Fruit fly (Drosophila melanogaster): Measurements from ENCODE around the gene CycG.
A peak's percentile ranks its signal among the peaks of the same experiment; 100 is the strongest.

CycG gene

DNA sequence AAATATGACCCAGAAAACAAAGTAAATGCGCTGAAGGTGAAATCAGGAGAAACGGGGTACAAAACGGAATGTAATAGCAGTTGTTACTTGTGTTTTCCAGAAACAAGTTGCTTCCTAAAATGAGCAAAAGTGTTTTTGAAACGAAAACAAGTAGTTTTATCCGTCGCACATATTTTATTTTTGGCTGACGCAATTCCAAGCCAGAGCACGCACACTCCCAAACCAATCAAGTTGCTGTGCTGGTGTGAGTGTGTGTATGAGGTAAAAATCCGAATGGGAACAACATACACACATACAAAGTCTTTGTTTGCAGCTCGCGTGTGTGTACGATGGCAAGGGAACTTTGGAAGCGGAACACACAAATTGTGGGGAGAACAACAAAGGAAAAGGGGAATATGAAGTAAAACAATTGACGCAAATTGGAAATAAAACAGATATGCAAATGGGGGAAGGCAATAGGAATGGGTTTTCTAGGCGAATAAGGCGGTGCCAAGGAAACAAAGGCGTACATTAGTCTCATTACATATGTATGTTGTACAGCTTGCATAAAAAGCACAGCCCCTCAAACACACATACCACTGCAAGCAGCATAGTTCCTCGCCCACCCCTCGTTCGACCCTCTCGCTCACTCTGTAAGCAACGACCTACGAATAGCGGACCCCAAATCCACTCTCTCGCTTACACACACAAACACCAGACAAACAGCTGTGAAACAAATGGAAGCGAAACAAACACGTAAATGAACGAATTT lies 3.9 kb downstream of the CycG start:
- TF ChIP-seq psq (optimal IDR thresholded peaks at IDR 0.05) (peak; percentile 4), ttk (optimal IDR thresholded peaks at IDR 0.05) (no peak), insv (optimal IDR thresholded peaks at IDR 0.05) (no peak)

DNA sequence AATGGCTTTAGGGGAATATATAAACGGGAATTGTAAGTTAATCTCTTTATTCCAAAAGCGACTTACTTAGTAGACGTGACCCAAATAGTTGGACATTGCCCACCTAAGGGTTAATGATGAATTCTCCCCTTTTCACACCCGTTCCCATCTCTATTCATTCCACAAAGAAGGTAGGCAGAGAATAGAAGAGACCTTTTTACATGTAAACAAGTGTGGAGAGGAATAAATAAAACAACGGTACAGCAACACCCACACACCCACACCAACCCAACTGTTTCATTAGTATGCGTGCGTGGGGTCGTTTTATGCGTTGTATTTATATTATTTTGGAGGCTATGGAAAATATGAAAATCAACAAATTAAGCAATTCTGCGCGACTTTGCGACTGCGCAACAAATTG lies 4.4 kb downstream of the CycG start:
- TF ChIP-seq Myc (optimal IDR thresholded peaks at IDR 0.05) (no peak), ttk (optimal IDR thresholded peaks at IDR 0.05) (no peak), insv (optimal IDR thresholded peaks at IDR 0.05) (no peak), Sin3A (optimal IDR thresholded peaks at IDR 0.05) (no peak), psq (optimal IDR thresholded peaks at IDR 0.05) (no peak), h (optimal IDR thresholded peaks at IDR 0.05) (no peak)

DNA sequence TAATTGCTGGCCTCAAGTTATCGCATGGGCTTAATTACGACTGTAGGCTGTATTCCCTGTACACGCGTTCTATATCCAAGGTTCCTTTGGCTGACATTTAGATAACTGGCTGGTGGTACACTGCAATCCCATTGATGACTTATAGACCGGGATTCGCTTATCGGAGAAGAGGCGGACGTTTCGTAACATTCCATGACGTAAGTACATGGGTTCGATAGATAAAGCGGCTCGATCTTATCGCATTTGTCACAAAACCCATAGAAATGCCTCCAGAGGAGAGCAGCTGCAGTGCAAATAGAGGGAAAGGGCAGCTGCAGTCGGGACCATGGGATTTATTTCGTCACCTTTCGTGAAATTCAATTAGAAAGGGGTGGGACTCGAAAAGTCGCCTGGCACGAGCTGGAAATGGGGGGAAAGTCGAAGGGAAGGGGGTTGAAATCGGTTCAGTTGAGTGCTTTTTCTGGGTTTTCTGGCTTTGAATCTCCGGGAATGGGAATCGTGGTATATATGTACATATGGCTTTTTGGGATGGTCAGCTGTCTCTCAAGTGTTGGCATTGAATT lies 5.1 kb downstream of the CycG start:
- no peak for TF ChIP-seq ttk (optimal IDR thresholded peaks at IDR 0.05)
- no peak for TF ChIP-seq psq (optimal IDR thresholded peaks at IDR 0.05)
- no peak for TF ChIP-seq Myc (optimal IDR thresholded peaks at IDR 0.05)
- TF ChIP-seq insv (optimal IDR thresholded peaks at IDR 0.05): no peak
- TF ChIP-seq Sin3A (optimal IDR thresholded peaks at IDR 0.05): no peak
- no peak for TF ChIP-seq h (optimal IDR thresholded peaks at IDR 0.05)

DNA sequence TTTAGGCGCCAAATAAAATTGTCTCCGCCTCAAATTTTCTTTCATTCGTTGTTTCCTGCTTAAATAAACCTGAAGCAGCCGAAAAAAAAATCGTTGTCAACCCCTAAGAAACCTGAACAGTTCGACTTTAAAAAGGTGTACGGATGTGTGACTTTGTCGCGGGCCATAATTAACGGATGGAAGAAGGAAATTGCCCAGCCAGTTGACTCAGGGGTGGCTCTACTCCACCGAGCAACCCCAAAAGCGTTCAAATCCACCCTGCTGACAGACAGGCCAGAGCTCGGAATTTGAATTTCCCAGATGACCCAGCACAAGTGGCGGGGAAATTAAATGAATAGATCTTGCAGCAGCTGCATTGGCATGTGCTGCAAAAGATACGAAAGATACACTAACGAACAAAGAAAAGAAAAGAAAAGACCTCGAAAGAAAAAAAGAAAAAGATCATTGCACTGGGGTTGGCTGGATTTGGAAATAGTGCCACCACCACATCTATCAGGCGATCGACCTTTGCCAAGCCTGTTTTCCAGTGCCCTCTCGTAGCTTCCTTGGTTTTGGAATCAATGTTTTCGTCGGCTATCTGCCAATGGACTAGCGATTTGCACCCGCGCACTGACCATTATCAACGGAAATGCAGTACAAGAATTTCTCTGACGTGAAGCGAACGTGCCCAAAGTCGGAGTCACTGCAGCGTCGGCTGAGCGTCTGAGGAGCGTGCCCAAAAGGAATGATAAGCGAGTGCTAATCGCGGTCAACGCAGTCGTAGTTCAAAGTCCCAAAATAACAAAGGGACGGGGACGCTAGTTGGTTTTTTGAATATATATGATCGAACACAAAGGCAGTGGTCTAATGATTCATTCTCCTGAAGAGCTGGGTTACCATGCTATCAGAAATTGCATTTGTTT lies 6.0 kb downstream of the CycG start:
- TF ChIP-seq psq (optimal IDR thresholded peaks at IDR 0.05): no peak
- no peak for TF ChIP-seq Sin3A (optimal IDR thresholded peaks at IDR 0.05)
- no peak for TF ChIP-seq Myc (optimal IDR thresholded peaks at IDR 0.05)
- no peak for TF ChIP-seq h (optimal IDR thresholded peaks at IDR 0.05)
- no peak for TF ChIP-seq ttk (optimal IDR thresholded peaks at IDR 0.05)
- TF ChIP-seq insv (optimal IDR thresholded peaks at IDR 0.05): no peak

DNA sequence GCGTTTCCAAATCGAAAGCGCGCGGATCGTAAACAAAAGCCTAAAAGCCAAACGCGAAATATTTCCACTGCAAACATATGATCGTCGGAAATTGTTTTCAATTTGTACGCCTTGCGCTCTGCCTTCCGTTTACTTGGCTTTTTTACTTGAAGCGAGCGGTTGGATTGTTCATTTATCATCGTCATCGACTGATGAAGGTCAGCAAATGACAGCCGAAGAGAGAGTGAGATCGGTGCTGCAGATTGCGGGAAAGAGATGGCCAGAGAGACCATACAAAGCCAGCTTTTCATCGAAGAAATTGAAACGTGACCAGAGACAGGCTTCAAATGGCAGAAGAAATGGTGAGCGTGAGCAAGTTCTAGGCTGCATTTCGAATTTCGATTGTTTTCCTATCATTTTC lies 6.7 kb downstream of the CycG start:
- TF ChIP-seq Myc (optimal IDR thresholded peaks at IDR 0.05) (no peak), insv (optimal IDR thresholded peaks at IDR 0.05) (no peak)

DNA sequence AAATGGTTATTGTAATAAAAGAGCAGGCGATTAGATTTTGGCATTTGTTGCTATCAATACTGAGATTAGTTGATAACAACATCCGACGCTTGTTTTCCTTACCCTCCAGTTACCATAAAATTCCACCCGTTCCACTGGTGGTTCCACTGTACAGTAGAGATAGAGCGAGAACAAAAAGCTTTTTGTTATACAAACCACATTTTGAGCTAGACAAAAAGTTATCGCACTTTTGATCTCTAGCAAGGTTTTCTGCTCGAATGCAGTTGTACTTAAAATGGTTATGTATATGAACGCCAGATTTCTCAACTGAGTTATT lies 7.4 kb downstream of the CycG start:
- TF ChIP-seq insv (optimal IDR thresholded peaks at IDR 0.05) (no peak), Myc (optimal IDR thresholded peaks at IDR 0.05) (no peak), psq (optimal IDR thresholded peaks at IDR 0.05) (no peak), Sin3A (optimal IDR thresholded peaks at IDR 0.05) (no peak), ttk (optimal IDR thresholded peaks at IDR 0.05) (no peak), h (optimal IDR thresholded peaks at IDR 0.05) (no peak)

DNA sequence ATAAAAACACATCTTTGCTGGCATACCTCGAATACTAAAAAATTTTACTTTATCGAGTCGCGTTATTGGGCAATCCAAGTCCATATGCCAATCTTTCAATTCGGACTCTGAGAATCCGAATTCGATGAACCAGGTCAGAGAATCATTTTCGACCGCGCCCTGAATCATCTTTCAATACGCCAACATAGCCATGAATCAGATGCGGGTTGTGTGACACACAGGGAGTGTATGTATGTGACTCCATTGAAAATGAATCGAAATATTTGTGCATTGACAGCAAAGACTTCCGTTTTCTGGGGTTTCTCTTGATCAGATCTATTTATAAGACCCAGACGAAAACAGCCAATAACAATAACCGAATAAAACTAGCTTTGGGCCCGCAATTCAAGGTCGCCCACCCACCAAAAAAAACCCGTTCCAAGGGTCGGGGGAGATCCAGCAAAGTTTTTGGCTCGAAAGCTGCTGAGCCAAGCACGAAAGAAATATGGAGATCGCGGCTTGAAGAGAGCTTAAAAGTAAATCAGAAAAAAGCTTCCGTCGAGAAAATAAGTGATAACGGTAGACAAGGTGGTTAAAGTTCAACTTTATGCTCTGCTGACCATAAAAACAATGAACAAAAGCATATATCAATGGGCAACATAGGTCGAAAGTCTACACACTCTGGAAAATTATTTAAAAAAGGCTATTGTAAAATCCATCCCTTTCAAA lies 7.9 kb downstream of the CycG start:
- TF ChIP-seq Myc (optimal IDR thresholded peaks at IDR 0.05) (no peak), insv (optimal IDR thresholded peaks at IDR 0.05) (no peak), Sin3A (optimal IDR thresholded peaks at IDR 0.05) (no peak), h (optimal IDR thresholded peaks at IDR 0.05) (no peak), ttk (optimal IDR thresholded peaks at IDR 0.05) (no peak), psq (optimal IDR thresholded peaks at IDR 0.05) (no peak)

DNA sequence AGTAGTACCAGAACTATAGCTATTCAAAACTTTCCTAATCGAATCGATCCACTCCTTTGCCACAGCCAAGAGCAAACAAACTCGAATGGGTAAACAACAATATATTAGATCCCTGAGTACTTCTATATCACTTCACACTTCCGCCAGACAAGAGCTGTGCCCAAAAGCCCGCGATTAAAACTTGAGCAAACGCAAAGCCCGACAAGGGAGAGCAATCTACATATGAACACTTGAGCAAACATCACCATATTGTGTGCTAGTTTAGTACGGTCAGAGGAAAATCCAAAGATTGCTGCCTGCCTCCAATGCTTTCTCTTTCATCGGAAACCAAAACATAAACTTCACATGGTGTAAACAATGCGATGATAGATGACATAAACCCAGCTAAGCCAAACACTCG lies 8.8 kb downstream of the CycG start:
- TF ChIP-seq h (optimal IDR thresholded peaks at IDR 0.05): no peak
- TF ChIP-seq psq (optimal IDR thresholded peaks at IDR 0.05): no peak
- TF ChIP-seq Sin3A (optimal IDR thresholded peaks at IDR 0.05): no peak
- no peak for TF ChIP-seq Myc (optimal IDR thresholded peaks at IDR 0.05)
- no peak for TF ChIP-seq ttk (optimal IDR thresholded peaks at IDR 0.05)
- no peak for TF ChIP-seq insv (optimal IDR thresholded peaks at IDR 0.05)

DNA sequence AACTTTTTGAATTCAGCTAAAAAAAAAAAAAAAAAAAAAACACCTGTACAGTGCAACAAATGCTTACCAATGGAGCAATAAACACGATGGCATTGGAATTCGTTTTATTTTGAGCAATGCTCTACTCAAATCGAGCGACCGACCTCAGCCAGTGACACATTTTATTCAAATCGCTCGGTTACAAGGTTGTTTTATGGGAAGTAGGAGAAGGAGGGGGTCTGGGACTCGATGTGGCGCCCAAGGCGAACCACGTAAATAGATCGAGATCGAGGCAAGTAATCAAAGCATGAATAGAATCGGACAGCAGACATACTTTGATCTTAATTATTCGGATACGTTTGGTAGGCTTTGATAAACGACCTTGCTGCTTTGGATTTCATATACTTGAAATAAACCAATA lies 9.2 kb downstream of the CycG start:
- TF ChIP-seq Myc (optimal IDR thresholded peaks at IDR 0.05) (no peak), psq (optimal IDR thresholded peaks at IDR 0.05) (no peak), ttk (optimal IDR thresholded peaks at IDR 0.05) (no peak), Sin3A (optimal IDR thresholded peaks at IDR 0.05) (no peak), insv (optimal IDR thresholded peaks at IDR 0.05) (no peak), h (optimal IDR thresholded peaks at IDR 0.05) (no peak)

DNA sequence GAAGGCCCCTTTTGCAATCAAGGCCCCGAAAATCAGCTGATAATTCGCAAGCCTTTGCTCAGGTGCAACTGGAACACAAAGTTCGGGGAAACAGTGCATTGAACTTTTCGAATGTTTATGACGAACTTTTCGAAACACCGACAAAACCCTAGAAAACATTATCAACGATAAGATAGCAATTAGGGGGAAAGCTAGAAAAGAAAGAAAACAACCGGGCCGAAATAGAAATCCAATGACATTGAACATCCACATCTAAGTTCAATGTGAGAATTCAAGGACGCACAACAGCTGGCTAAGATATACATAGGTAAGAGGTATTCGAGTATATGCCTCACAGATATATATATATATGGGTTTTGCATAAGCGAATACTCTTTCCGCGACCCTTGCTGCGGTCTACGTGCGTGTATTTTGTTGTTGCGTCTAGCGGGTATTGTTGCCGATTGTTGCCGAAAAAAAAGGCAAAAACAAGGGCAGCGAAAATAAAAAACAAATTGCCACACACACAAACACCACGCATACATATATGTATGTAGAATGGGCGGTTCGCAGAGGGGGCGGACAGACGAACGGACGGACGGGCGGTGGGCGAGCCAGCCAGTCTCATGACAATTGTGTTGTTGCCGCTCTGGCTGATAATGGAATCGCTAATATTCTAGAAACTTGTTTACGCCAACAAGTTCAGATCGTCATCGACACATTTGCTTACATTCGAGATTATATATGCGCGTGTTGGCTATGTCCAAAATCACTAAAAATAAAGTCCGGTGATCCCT lies 12.7 kb downstream of the CycG start:
- TF ChIP-seq Sin3A (optimal IDR thresholded peaks at IDR 0.05) (no peak), ttk (optimal IDR thresholded peaks at IDR 0.05) (no peak), Myc (optimal IDR thresholded peaks at IDR 0.05) (no peak), psq (optimal IDR thresholded peaks at IDR 0.05) (no peak), insv (optimal IDR thresholded peaks at IDR 0.05) (no peak), h (optimal IDR thresholded peaks at IDR 0.05) (no peak)

DNA sequence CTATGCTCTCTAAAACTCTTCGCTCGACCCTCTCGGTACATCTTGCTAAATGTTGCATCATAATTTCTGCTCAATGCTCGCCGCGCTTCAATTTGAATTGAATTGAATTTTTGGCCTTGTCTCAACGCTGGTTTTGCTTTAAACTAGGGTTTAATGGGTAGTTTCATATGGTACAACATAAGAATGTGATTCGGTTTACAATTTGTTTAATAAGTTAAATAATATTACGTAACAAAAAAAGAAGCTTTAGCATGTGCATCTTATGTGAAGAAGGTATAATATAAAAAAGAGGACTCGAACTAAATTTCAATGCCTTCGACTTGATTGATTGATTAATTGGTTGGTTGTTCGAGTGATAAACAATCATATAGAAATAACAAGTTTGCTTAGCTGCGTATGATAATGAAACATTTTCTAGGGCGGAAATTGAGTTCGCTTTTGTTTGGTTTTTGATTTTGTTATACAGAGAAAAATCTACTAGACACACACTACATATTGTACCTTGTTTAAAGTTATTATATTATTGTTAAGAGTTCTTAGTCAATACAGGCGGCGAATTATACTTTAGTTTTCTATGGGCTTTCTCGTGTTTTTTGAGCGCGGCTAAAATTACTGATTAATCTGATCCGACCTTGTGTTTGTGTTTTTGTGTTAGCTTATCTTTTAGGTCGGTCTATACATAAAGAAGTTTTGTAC lies 14.6 kb downstream of the CycG start:
- TF ChIP-seq Sin3A (optimal IDR thresholded peaks at IDR 0.05) (no peak), Myc (optimal IDR thresholded peaks at IDR 0.05) (no peak), h (optimal IDR thresholded peaks at IDR 0.05) (no peak), psq (optimal IDR thresholded peaks at IDR 0.05) (no peak), ttk (optimal IDR thresholded peaks at IDR 0.05) (no peak), insv (optimal IDR thresholded peaks at IDR 0.05) (no peak)

Measured in Kc167 (cell line).